Fruit fly (Drosophila melanogaster): Measurements from ENCODE around the gene CG11854.

Gene CG11854

dm6 chr3R:25247379-25247869 is 5.6 kb downstream of the CG11854 start, which contains the start of the genes RpS27 and Nup37 (continued):
- TF ChIP-seq D (optimal IDR thresholded peaks at IDR 0.05) (no peak), D (GFP tag; optimal IDR thresholded peaks at IDR 0.05) (peak; percentile 96), Ada2b (GFP tag; IDR thresholded peaks at IDR 0.05) (peak; percentile 87), CG14710 (tag; optimal IDR thresholded peaks at IDR 0.05) (peak; percentile 97), Dek (tag; optimal IDR thresholded peaks at IDR 0.05) (peak; percentile 95), Fer2 (tag; optimal IDR thresholded peaks at IDR 0.05) (peak; percentile 98), sob (GFP tag; IDR thresholded peaks at IDR 0.05) (peak; percentile 99), Asciz (GFP tag; optimal IDR thresholded peaks at IDR 0.05) (peak; percentile 98), GATAe (GFP tag; conservative IDR thresholded peaks at IDR 0.05) (peak; percentile 87), gce (GFP tag; IDR thresholded peaks at IDR 0.05) (peak; percentile 98), salm (tag; optimal IDR thresholded peaks at IDR 0.05) (peak; percentile 90), CG7928 (GFP tag; optimal IDR thresholded peaks at IDR 0.05) (peak; percentile 82), CG6254 (GFP tag; optimal IDR thresholded peaks at IDR 0.05) (peak; percentile 89), CG10979 (tag; optimal IDR thresholded peaks at IDR 0.05) (peak; percentile 86), CG3847 (GFP tag; IDR thresholded peaks at IDR 0.05) (peak; percentile 98), fu2 (GFP tag; optimal IDR thresholded peaks at IDR 0.05) (peak; percentile 98), Nf-YC (tag; optimal IDR thresholded peaks at IDR 0.05) (peak; percentile 88), CG4730 (GFP tag; IDR thresholded peaks at IDR 0.05) (peak; percentile 94), MESR4 (GFP tag; optimal IDR thresholded peaks at IDR 0.05) (peak; percentile 99), gem (tag; optimal IDR thresholded peaks at IDR 0.05) (peak; percentile 91), tio (GFP tag; optimal IDR thresholded peaks at IDR 0.05) (peak; percentile 96), CG12299 (tag; optimal IDR thresholded peaks at IDR 0.05) (peak; percentile 93), slou (GFP tag; optimal IDR thresholded peaks at IDR 0.05) (peak; percentile 97), CG17328 (GFP tag; IDR thresholded peaks at IDR 0.05) (peak; percentile 98), nerfin-1 (tag; optimal IDR thresholded peaks at IDR 0.05) (peak; percentile 94), CG3065 (GFP tag; optimal IDR thresholded peaks at IDR 0.05) (peak; percentile 98), CG15601 (tag; optimal IDR thresholded peaks at IDR 0.05) (peak; percentile 94), CG11085 (GFP tag; IDR thresholded peaks at IDR 0.05) (peak; percentile 99), gcm (GFP tag; optimal IDR thresholded peaks at IDR 0.05) (peak; percentile 95), CG14014 (GFP tag; IDR thresholded peaks at IDR 0.05) (peak; percentile 95), CG14667 (GFP tag; IDR thresholded peaks at IDR 0.05) (peak; percentile 93), org-1 (GFP tag; optimal IDR thresholded peaks at IDR 0.05) (peak; percentile 97), CG4617 (GFP tag; optimal IDR thresholded peaks at IDR 0.05; ENCODE audit: borderline replicate concordance) (peak; percentile 99), CG9932 (GFP tag; IDR thresholded peaks at IDR 0.05) (peak; percentile 98), Ssrp (tag; optimal IDR thresholded peaks at IDR 0.05) (peak; percentile 92), CG10543 (GFP tag; optimal IDR thresholded peaks at IDR 0.05) (peak; percentile 100), Dip2 (GFP tag; IDR thresholded peaks at IDR 0.05) (0 out of 2 replicates have a peak, but pooled peaks have one; percentile 14), CG7963 (GFP tag; IDR thresholded peaks at IDR 0.05; ENCODE audit: partially characterized antibody) (no peak), Sin3A (optimal IDR thresholded peaks at IDR 0.05) (peak; percentile 64), lola (GFP tag; optimal IDR thresholded peaks at IDR 0.05) (peak in 1 of 3 experiments; percentile 83), CG15073 (GFP tag; optimal IDR thresholded peaks at IDR 0.05) (peak; percentile 68), Hr78 (GFP tag; optimal IDR thresholded peaks at IDR 0.05) (no peak), crc (GFP tag; optimal IDR thresholded peaks at IDR 0.05) (peak; percentile 97), CoRest (tag; optimal IDR thresholded peaks at IDR 0.05) (peak; percentile 95), CG8290 (GFP tag; optimal IDR thresholded peaks at IDR 0.05) (peak; percentile 98), CG8290 (tag; optimal IDR thresholded peaks at IDR 0.05) (peak; percentile 97 to 100), Hr39 (optimal IDR thresholded peaks at IDR 0.05) (no peak), Jarid2 (GFP tag; optimal IDR thresholded peaks at IDR 0.05) (peak; percentile 94), Hand (GFP tag; optimal IDR thresholded peaks at IDR 0.05) (peak; percentile 94), CG11695 (GFP tag; IDR thresholded peaks at IDR 0.05) (peak; percentile 89), schlank (tag; optimal IDR thresholded peaks at IDR 0.05) (peak; percentile 99)
